Worm (Caenorhabditis elegans) whole organism, early embryonic: ENCODE measurements around the gene gck-1.

Experiments
- B0310.2 ChIP-seq: sonication (generic microtip); optimal IDR thresholded peaks from 2 replicates; lab custom pipeline; 2016; ENCODE audit warnings: mild to moderate bottlenecking, missing genetic modification characterization, missing compliant biosample characterization
- F13C5.2 ChIP-seq: sonication (generic microtip); optimal IDR thresholded peaks from 2 replicates; lab custom pipeline; 2017; ENCODE audit warnings: mild to moderate bottlenecking, missing genetic modification characterization, inconsistent platforms, missing compliant biosample characterization
- aly-1 ChIP-seq: sonication (generic microtip); optimal IDR thresholded peaks from 2 replicates; lab custom pipeline; 2016; ENCODE audit warnings: missing genetic modification characterization, missing compliant biosample characterization
- ama-1 ChIP-seq: fragments of 150-350 bp; optimal IDR thresholded peaks from 2 replicates; lab custom pipeline; 2014
- ceh-13 ChIP-seq: fragments of 200-800 bp; sonication (Bioruptor generic); optimal IDR thresholded peaks from 2 replicates; lab custom pipeline; 2018; ENCODE audit warnings: mild to moderate bottlenecking, missing genetic modification characterization, missing compliant biosample characterization
- flt-1 ChIP-seq: fragments of 200-800 bp; sonication (Bioruptor generic); IDR thresholded peaks from 2 replicates; pipeline ENCODE4 v1.3.6; 2022; ENCODE audit warnings: missing genetic modification characterization, missing compliant biosample characterization
- hmbx-1 ChIP-seq: sonication (generic microtip); optimal IDR thresholded peaks from 2 replicates; lab custom pipeline; 2016; ENCODE audit warnings: mild to moderate bottlenecking, missing genetic modification characterization, missing compliant biosample characterization
- hnd-1 ChIP-seq: sonication (generic microtip); optimal IDR thresholded peaks from 2 replicates; lab custom pipeline; 2016; ENCODE audit warnings: missing genetic modification characterization, missing compliant biosample characterization
- scrt-1 ChIP-seq: fragments of 200-800 bp; sonication (Bioruptor generic); IDR thresholded peaks from 2 replicates; pipeline ENCODE4 v1.3.6; 2022; ENCODE audit warnings: missing genetic modification characterization, missing compliant biosample characterization
- sea-1 ChIP-seq: fragments of 200-800 bp; sonication (Bioruptor generic); conservative IDR thresholded peaks from 2 replicates; pipeline ENCODE4 v1.3.6; 2022; ENCODE audit warnings: missing genetic modification characterization, missing compliant biosample characterization
- tbx-11 ChIP-seq: fragments of 200-800 bp; sonication (Bioruptor generic); IDR thresholded peaks from 2 replicates; pipeline ENCODE4 v1.3.6; 2022; ENCODE audit warnings: missing genetic modification characterization, missing compliant biosample characterization
- tbx-37 ChIP-seq: fragments of 200-800 bp; sonication (Bioruptor generic); conservative IDR thresholded peaks from 2 replicates; pipeline ENCODE4 v1.3.6; 2022; ENCODE audit warnings: missing genetic modification reagents, missing genetic modification characterization, missing compliant biosample characterization
- tra-4 ChIP-seq: sonication (generic microtip); optimal IDR thresholded peaks from 2 replicates; lab custom pipeline; 2017; ENCODE audit warnings: missing genetic modification characterization, missing compliant biosample characterization

ce11 chrV:8935104-8935503 is 12.5 kb upstream of the gck-1 start:
- TF ChIP-seq hnd-1 (tag; lab: Kevin White, UChicago) (no peak), tbx-11 (GFP tag; lab: Robert Waterston, UW) (no peak), tra-4 (tag; lab: Kevin White, UChicago) (no peak), ama-1 (no peak), scrt-1 (GFP tag; lab: Robert Waterston, UW) (no peak), B0310.2 (tag; lab: Kevin White, UChicago) (no peak), aly-1 (no peak), flt-1 (GFP tag; lab: Robert Waterston, UW) (no peak), tbx-37 (GFP tag; lab: Robert Waterston, UW) (no peak), hmbx-1 (tag; lab: Kevin White, UChicago) (no peak), F13C5.2 (tag; lab: Kevin White, UChicago) (no peak), ceh-13 (GFP tag; lab: Kevin White, UChicago) (no peak), sea-1 (GFP tag; lab: Robert Waterston, UW) (no peak)
